Fruit fly (Drosophila melanogaster) whole organism, embryonic: ENCODE measurements around the gene CG5727.
A peak's percentile ranks its signal among the peaks of the same experiment; 100 is the strongest.

ENCODE experiments used
- B-H2 ChIP-seq: fragments of 200-800 bp; sonication (Bioruptor generic); optimal IDR thresholded peaks from 2 replicates; lab custom pipeline; 2018; ENCODE audit warnings: missing biosample characterization, mild to moderate bottlenecking, missing genetic modification characterization
- Bgb ChIP-seq: fragments of 200-800 bp; sonication (Bioruptor generic); IDR thresholded peaks from 2 replicates; pipeline ENCODE4 v1.3.6; 2022; ENCODE audit warnings: missing biosample characterization, missing genetic modification characterization; ENCODE audit not compliant: partially characterized antibody
- CG10274 ChIP-seq: fragments of 200-800 bp; sonication (Bioruptor generic); optimal IDR thresholded peaks from 3 replicates; lab custom pipeline; 2017; ENCODE audit warnings: missing biosample characterization, mild to moderate bottlenecking, missing genetic modification characterization
- CG10366 ChIP-seq: fragments of 200-800 bp; sonication (Bioruptor generic); IDR thresholded peaks from 2 replicates; pipeline ENCODE4 v1.3.6; 2022; ENCODE audit warnings: missing biosample characterization, missing genetic modification characterization
- CG11695 ChIP-seq: fragments of 200-800 bp; sonication (Bioruptor generic); IDR thresholded peaks from 3 replicates; pipeline ENCODE4 v1.3.6; 2022; ENCODE audit warnings: missing biosample characterization, missing genetic modification characterization
- CG14441 ChIP-seq: fragments of 200-800 bp; sonication (Bioruptor generic); IDR thresholded peaks from 2 replicates; pipeline ENCODE4 v1.3.6; 2022; ENCODE audit warnings: missing biosample characterization, missing genetic modification characterization
- CG15073 ChIP-seq: fragments of 200-800 bp; sonication (Bioruptor generic); optimal IDR thresholded peaks from 2 replicates; lab custom pipeline; 2016; ENCODE audit warnings: missing biosample characterization, missing genetic modification characterization
- CG15601 ChIP-seq: fragments of 200-800 bp; sonication (Bioruptor generic); optimal IDR thresholded peaks from 3 replicates; lab custom pipeline; 2019; ENCODE audit warnings: missing biosample characterization, mild to moderate bottlenecking, missing genetic modification characterization, moderate library complexity
- CG16779 ChIP-seq: fragments of 200-800 bp; sonication (Bioruptor generic); IDR thresholded peaks from 2 replicates; pipeline ENCODE4 v1.3.6; 2022; ENCODE audit warnings: missing biosample characterization, missing genetic modification characterization
- CG16863 ChIP-seq: fragments of 200-800 bp; sonication (Bioruptor generic); optimal IDR thresholded peaks from 3 replicates; lab custom pipeline; 2016; ENCODE audit warnings: missing biosample characterization, missing genetic modification characterization
- CG17361 ChIP-seq: fragments of 200-800 bp; sonication (Bioruptor generic); IDR thresholded peaks from 3 replicates; pipeline ENCODE4 v1.3.6; 2022; ENCODE audit warnings: missing biosample characterization, missing genetic modification characterization
- CG2678 ChIP-seq: fragments of 200-800 bp; sonication (Bioruptor generic); optimal IDR thresholded peaks from 3 replicates; lab custom pipeline; 2019; ENCODE audit warnings: missing biosample characterization, mild to moderate bottlenecking, missing genetic modification characterization, moderate library complexity
- CG31224 ChIP-seq: fragments of 200-800 bp; sonication (Bioruptor generic); IDR thresholded peaks from 2 replicates; pipeline ENCODE4 v1.3.6; 2022; ENCODE audit warnings: missing biosample characterization, missing genetic modification characterization
- CG31441 ChIP-seq: fragments of 200-800 bp; sonication (Bioruptor generic); IDR thresholded peaks from 2 replicates; pipeline ENCODE4 v1.3.6; 2022; ENCODE audit warnings: missing biosample characterization, missing genetic modification characterization
- CG34376 ChIP-seq: fragments of 200-800 bp; sonication (Bioruptor generic); optimal IDR thresholded peaks from 2 replicates; lab custom pipeline; 2018; ENCODE audit warnings: missing biosample characterization, mild to moderate bottlenecking, missing genetic modification characterization
- CG3995 ChIP-seq: fragments of 200-800 bp; sonication (Bioruptor generic); optimal IDR thresholded peaks from 3 replicates; lab custom pipeline; 2016; ENCODE audit warnings: missing biosample characterization, missing genetic modification characterization
- CG4707 ChIP-seq: fragments of 200-800 bp; sonication (Bioruptor generic); optimal IDR thresholded peaks from 2 replicates; lab custom pipeline; 2018; ENCODE audit warnings: missing biosample characterization, mild to moderate bottlenecking, missing genetic modification characterization, moderate library complexity
- CG6175 ChIP-seq: fragments of 200-800 bp; sonication (Bioruptor generic); IDR thresholded peaks from 3 replicates; pipeline ENCODE4 v1.3.6; 2022; ENCODE audit warnings: missing biosample characterization, missing genetic modification characterization
- CG6272 ChIP-seq: fragments of 200-800 bp; sonication (Bioruptor generic); IDR thresholded peaks from 2 replicates; pipeline ENCODE4 v1.3.6; 2022; ENCODE audit warnings: missing biosample characterization, missing genetic modification characterization
- CG7372 ChIP-seq: fragments of 200-800 bp; sonication (Bioruptor generic); IDR thresholded peaks from 2 replicates; pipeline ENCODE4 v1.3.6; 2022; ENCODE audit warnings: missing biosample characterization, missing genetic modification characterization
- CG7745 ChIP-seq: fragments of 200-800 bp; sonication (Bioruptor generic); optimal IDR thresholded peaks from 2 replicates; lab custom pipeline; 2018; ENCODE audit warnings: missing biosample characterization, mild to moderate bottlenecking, missing genetic modification characterization, moderate library complexity
- CG8089 ChIP-seq: fragments of 200-800 bp; sonication (Bioruptor generic); optimal IDR thresholded peaks from 3 replicates; lab custom pipeline; 2016; ENCODE audit warnings: missing biosample characterization, missing genetic modification characterization
- CG9932 ChIP-seq: fragments of 200-800 bp; sonication (Bioruptor generic); IDR thresholded peaks from 2 replicates; pipeline ENCODE4 v1.3.6; 2022; ENCODE audit warnings: missing biosample characterization, missing genetic modification characterization
- CrebB ChIP-seq: fragments of 200-800 bp; sonication (Bioruptor generic); optimal IDR thresholded peaks from 3 replicates; lab custom pipeline; 2018; ENCODE audit warnings: missing biosample characterization, mild to moderate bottlenecking, missing genetic modification characterization
- D19B ChIP-seq: fragments of 200-800 bp; sonication (Bioruptor generic); optimal IDR thresholded peaks from 2 replicates; lab custom pipeline; 2017; ENCODE audit warnings: missing biosample characterization, mild to moderate bottlenecking, missing genetic modification characterization
- Dad ChIP-seq: fragments of 200-800 bp; sonication (Bioruptor generic); optimal IDR thresholded peaks from 3 replicates; lab custom pipeline; 2016; ENCODE audit warnings: missing biosample characterization, missing genetic modification characterization
- HLH54F ChIP-seq: fragments of 200-800 bp; sonication (Bioruptor generic); optimal IDR thresholded peaks from 3 replicates; lab custom pipeline; 2016; ENCODE audit warnings: missing biosample characterization, missing genetic modification characterization
- Mad ChIP-seq: fragments of 200-800 bp; sonication (Bioruptor generic); optimal IDR thresholded peaks from 2 replicates; lab custom pipeline; 2016; ENCODE audit warnings: missing biosample characterization, missing genetic modification characterization
- Mrtf ChIP-seq: fragments of 200-800 bp; sonication (Bioruptor generic); IDR thresholded peaks from 3 replicates; pipeline ENCODE4 v1.3.6; 2022; ENCODE audit warnings: missing biosample characterization, missing genetic modification characterization
- Myb ChIP-seq: fragments of 200-800 bp; sonication (Bioruptor generic); optimal IDR thresholded peaks from 2 replicates; lab custom pipeline; 2016; ENCODE audit warnings: missing biosample characterization, missing genetic modification characterization
- bab2 ChIP-seq: fragments of 200-800 bp; sonication (Bioruptor generic); optimal IDR thresholded peaks from 2 replicates; lab custom pipeline; 2016; ENCODE audit warnings: missing biosample characterization, missing genetic modification characterization
- cwo ChIP-seq: fragments of 200-800 bp; sonication (Bioruptor generic); optimal IDR thresholded peaks from 3 replicates; lab custom pipeline; 2017; ENCODE audit warnings: missing biosample characterization, missing genetic modification characterization, mild to moderate bottlenecking, moderate library complexity, missing genetic modification reagents
- da ChIP-seq: fragments of 200-800 bp; sonication (Bioruptor generic); optimal IDR thresholded peaks from 2 replicates; lab custom pipeline; 2016; ENCODE audit warnings: missing biosample characterization, missing genetic modification characterization
- danr ChIP-seq: fragments of 200-800 bp; sonication (Bioruptor generic); IDR thresholded peaks from 2 replicates; pipeline ENCODE4 v1.3.6; 2022; ENCODE audit warnings: missing biosample characterization, missing genetic modification characterization
- disco-r ChIP-seq: fragments of 200-800 bp; sonication (Bioruptor generic); optimal IDR thresholded peaks from 2 replicates; lab custom pipeline; 2016; ENCODE audit warnings: missing biosample characterization, missing genetic modification characterization
- dmrt11E ChIP-seq: fragments of 200-800 bp; sonication (Bioruptor generic); optimal IDR thresholded peaks from 3 replicates; lab custom pipeline; 2018; ENCODE audit warnings: missing biosample characterization, mild to moderate bottlenecking, missing genetic modification characterization, moderate library complexity
- gfzf ChIP-seq: fragments of 200-800 bp; sonication (Bioruptor generic); optimal IDR thresholded peaks from 2 replicates; lab custom pipeline; 2016; ENCODE audit warnings: missing biosample characterization, mild to moderate bottlenecking, missing genetic modification characterization, moderate library complexity
- gt ChIP-seq: fragments of 200-800 bp; sonication (Bioruptor generic); IDR thresholded peaks from 2 replicates; pipeline ENCODE4 v1.3.6; 2022; ENCODE audit warnings: missing biosample characterization, missing genetic modification characterization
- hbn ChIP-seq: fragments of 200-800 bp; sonication (Bioruptor generic); IDR thresholded peaks from 2 replicates; pipeline ENCODE4 v1.3.6; 2022; ENCODE audit warnings: missing biosample characterization, missing genetic modification characterization; ENCODE audit not compliant: partially characterized antibody
- hkb ChIP-seq, 2 experiments: fragments of 200-800 bp in 1 of 2; fragments of >200 bp in 1 of 2; sonication (Bioruptor generic) in 1 of 2; IDR thresholded peaks in 1 of 2; optimal IDR thresholded peaks in 1 of 2; 2 replicates each; pipeline versions ENCODE4 v1.3.6 to Lab custom; 2017 to 2022; ENCODE audit warnings: missing biosample characterization in 1 of 2, missing genetic modification characterization in 1 of 2
- mirr ChIP-seq: fragments of 200-800 bp; sonication (Bioruptor generic); optimal IDR thresholded peaks from 3 replicates; lab custom pipeline; 2018; ENCODE audit warnings: missing biosample characterization, mild to moderate bottlenecking, missing genetic modification characterization
- mld ChIP-seq: fragments of 200-800 bp; sonication (Bioruptor generic); IDR thresholded peaks from 3 replicates; pipeline ENCODE4 v1.3.6; 2022; ENCODE audit warnings: missing biosample characterization, missing genetic modification characterization; ENCODE audit not compliant: partially characterized antibody
- nerfin-2 ChIP-seq: fragments of 200-800 bp; sonication (Bioruptor generic); IDR thresholded peaks from 2 replicates; pipeline ENCODE4 v1.3.6; 2022; ENCODE audit warnings: missing biosample characterization, missing genetic modification characterization; ENCODE audit not compliant: partially characterized antibody
- p53 ChIP-seq: fragments of 200-800 bp; sonication (Bioruptor generic); optimal IDR thresholded peaks from 2 replicates; lab custom pipeline; 2016; ENCODE audit warnings: missing biosample characterization, missing genetic modification characterization
- psq ChIP-seq: fragments of 200-800 bp; sonication (Bioruptor generic); optimal IDR thresholded peaks from 2 replicates; lab custom pipeline; 2017; ENCODE audit warnings: missing biosample characterization, missing genetic modification characterization
- stwl ChIP-seq: fragments of 200-800 bp; sonication (Bioruptor generic); optimal IDR thresholded peaks from 3 replicates; lab custom pipeline; 2018; ENCODE audit warnings: missing biosample characterization, mild to moderate bottlenecking, missing genetic modification characterization, moderate library complexity
- tin ChIP-seq: fragments of 200-800 bp; sonication (Bioruptor generic); optimal IDR thresholded peaks from 3 replicates; lab custom pipeline; 2016; ENCODE audit warnings: missing biosample characterization, missing genetic modification characterization
- tna ChIP-seq: fragments of 200-800 bp; sonication (Bioruptor generic); IDR thresholded peaks from 2 replicates; pipeline ENCODE4 v1.3.6; 2022; ENCODE audit warnings: missing biosample characterization, missing genetic modification characterization; ENCODE audit not compliant: partially characterized antibody
- twi ChIP-seq: fragments of 200-800 bp; optimal IDR thresholded peaks from 2 replicates; lab custom pipeline; 2019; ENCODE audit warnings: missing biosample characterization, mild to moderate bottlenecking, missing genetic modification characterization, moderate library complexity
- zen ChIP-seq: fragments of 200-800 bp; sonication (Bioruptor generic); optimal IDR thresholded peaks from 3 replicates; lab custom pipeline; 2018; ENCODE audit warnings: missing biosample characterization, mild to moderate bottlenecking, missing genetic modification characterization, moderate library complexity

CG5727 gene

dm6 chr2L:10200847-10201246 lies 9.6 kb downstream of the CG5727 start, which contains the start of the genes Ripalpha and RpL7 (continued):
- TF ChIP-seq Myb (GFP tag; lab: Kevin White, UChicago) = peak; percentile 93
- TF ChIP-seq twi = peak; percentile 80
- peak; percentile 98 for TF ChIP-seq CG9932 (GFP tag; lab: Robert Waterston, UW)
- TF ChIP-seq bab2 (GFP tag; lab: Kevin White, UChicago) = peak; percentile 97
- TF ChIP-seq CG17361 (GFP tag; lab: Robert Waterston, UW) = peak; percentile 94
- peak; percentile 93 for TF ChIP-seq CG14441
- peak; percentile 99 for TF ChIP-seq Mad
- TF ChIP-seq gfzf (GFP tag; lab: Kevin White, UChicago) = peak; percentile 77
- peak; percentile 90 for TF ChIP-seq CG11695
- peak; percentile 95 for TF ChIP-seq CG15601 (tag; lab: Kevin White, UChicago)
- peak; percentile 97; the same call in 2 of the 3 replicates for TF ChIP-seq CG6175 (GFP tag; lab: Robert Waterston, UW)
- TF ChIP-seq hkb (optimal IDR thresholded peaks at IDR 0.05; lab: Kevin White, UChicago) = peak; percentile 50
- TF ChIP-seq hkb (GFP tag; IDR thresholded peaks at IDR 0.05; lab: Robert Waterston, UW) = peak; percentile 95
- peak; percentile 99 for TF ChIP-seq B-H2 (GFP tag; lab: Kevin White, UChicago)
- TF ChIP-seq hbn = peak; percentile 81
- TF ChIP-seq tin (GFP tag; lab: Kevin White, UChicago) = peak; percentile 92
- peak; percentile 93 for TF ChIP-seq CG7372 (GFP tag; lab: Robert Waterston, UW)
- TF ChIP-seq disco-r (GFP tag; lab: Kevin White, UChicago) = peak; percentile 98
- TF ChIP-seq mirr (GFP tag; lab: Kevin White, UChicago) = peak; percentile 99
- TF ChIP-seq stwl = peak; percentile 98
- peak; percentile 99 for TF ChIP-seq Dad (GFP tag; lab: Kevin White, UChicago)
- peak; percentile 98 for TF ChIP-seq p53 (GFP tag; lab: Kevin White, UChicago)
- peak; percentile 99 for TF ChIP-seq CG34376
- peak; percentile 98 for TF ChIP-seq HLH54F (GFP tag; lab: Kevin White, UChicago)
- TF ChIP-seq CG2678 (tag; lab: Kevin White, UChicago) = peak; percentile 90
- TF ChIP-seq dmrt11E (tag; lab: Kevin White, UChicago) = peak; percentile 91
- TF ChIP-seq CrebB (tag; lab: Kevin White, UChicago) = peak; percentile 98
- peak; percentile 98 for TF ChIP-seq da (GFP tag; lab: Kevin White, UChicago)
- TF ChIP-seq cwo (GFP tag; lab: Kevin White, UChicago) = peak; percentile 93
- peak; percentile 98 for TF ChIP-seq Bgb (GFP tag; lab: Robert Waterston, UW)
- TF ChIP-seq mld = peak; percentile 74; the same call in 2 of the 3 replicates
- peak; percentile 94 for TF ChIP-seq zen (tag; lab: Kevin White, UChicago)
- TF ChIP-seq nerfin-2 = peak; percentile 79
- peak; percentile 87 for TF ChIP-seq CG3995 (GFP tag; lab: Kevin White, UChicago)
- TF ChIP-seq CG10274 (GFP tag; lab: Kevin White, UChicago) = peak; percentile 95
- peak; percentile 92 for TF ChIP-seq Mrtf
- TF ChIP-seq CG7745 (tag; lab: Kevin White, UChicago) = peak; percentile 84
- TF ChIP-seq tna (GFP tag; lab: Robert Waterston, UW) = peak; percentile 92
- peak; percentile 87 for TF ChIP-seq gt
- peak; percentile 91 for TF ChIP-seq D19B (GFP tag; lab: Kevin White, UChicago)
- peak; percentile 94 for TF ChIP-seq CG6272 (GFP tag; lab: Robert Waterston, UW)
- TF ChIP-seq CG31441 (GFP tag; lab: Robert Waterston, UW) = peak; percentile 96
- peak; percentile 66 for TF ChIP-seq CG15073 (GFP tag; lab: Kevin White, UChicago)
- TF ChIP-seq CG8089 (GFP tag; lab: Kevin White, UChicago) = peak; percentile 98
- peak; percentile 94 for TF ChIP-seq CG4707
- peak; percentile 81 for TF ChIP-seq danr
- TF ChIP-seq CG16779 = peak; percentile 97
- peak; percentile 96 for TF ChIP-seq CG10366 (GFP tag; lab: Robert Waterston, UW)
- peak; percentile 94 for TF ChIP-seq psq (GFP tag; lab: Kevin White, UChicago)
- TF ChIP-seq CG16863 (GFP tag; lab: Kevin White, UChicago) = peak; percentile 96
- TF ChIP-seq CG31224 = peak; percentile 93
